Worm (Caenorhabditis elegans): ENCODE measurements around the gene marc-5.

marc-5 gene

ce11 chrII:12401791-12402190 lies 22.5 kb upstream of the marc-5 start, which contains the start of gene sre-29:
TSS of gene sre-29 (minus strand) at chrII:12401891.
- TF ChIP-seq T22C8.4 (GFP tag; IDR thresholded peaks at IDR 0.05) (no peak), ref-1 (GFP tag; conservative IDR thresholded peaks at IDR 0.05) (no peak), ztf-29 (GFP tag; IDR thresholded peaks at IDR 0.05) (no peak), flt-1 (GFP tag; IDR thresholded peaks at IDR 0.05) (no peak), ztf-23 (GFP tag; IDR thresholded peaks at IDR 0.05) (no peak)

DNA sequence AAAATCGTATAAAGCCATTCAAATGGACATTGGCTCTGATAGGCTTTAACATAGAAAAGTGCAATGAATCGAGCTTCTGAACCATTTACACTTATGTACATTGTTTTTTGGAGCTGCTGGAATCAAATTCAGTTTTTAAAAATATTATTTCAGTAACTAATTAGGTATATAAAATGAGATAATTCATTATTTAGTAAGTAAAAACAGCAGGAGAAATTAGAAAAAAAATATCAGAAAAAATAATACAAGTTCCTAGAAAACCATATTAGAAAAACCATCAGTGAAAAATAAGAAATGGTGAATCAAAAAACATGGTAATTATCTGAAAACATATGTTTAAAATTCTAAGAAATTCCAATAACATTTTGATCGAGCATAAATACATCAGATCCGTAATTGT lies 18.3 kb upstream of the marc-5 start, which contains the start of gene F57G9.7:
Gene F57G9.7 (minus strand): TSS at position 101 of the 400 bp plus-strand sequence.
- TF ChIP-seq ref-1 (GFP tag; conservative IDR thresholded peaks at IDR 0.05): no peak
- TF ChIP-seq ztf-23 (GFP tag; IDR thresholded peaks at IDR 0.05): no peak
- no peak for TF ChIP-seq med-1 (GFP tag; optimal IDR thresholded peaks at IDR 0.05; ENCODE audit: insufficient read depth)
- no peak for TF ChIP-seq cog-1 (tag; optimal IDR thresholded peaks at IDR 0.05)
- TF ChIP-seq ztf-29 (GFP tag; IDR thresholded peaks at IDR 0.05): no peak
- TF ChIP-seq T22C8.4 (GFP tag; IDR thresholded peaks at IDR 0.05): no peak
- no peak for TF ChIP-seq klf-2 (GFP tag; conservative IDR thresholded peaks at IDR 0.05)
- TF ChIP-seq flt-1 (GFP tag; IDR thresholded peaks at IDR 0.05): no peak

- TF ChIP-seq T22C8.4 (GFP tag; IDR thresholded peaks at IDR 0.05) (peak; percentile 72; the same call in 1 of the 2 replicates), tab-1 (GFP tag; IDR thresholded peaks at IDR 0.05) (no peak)
Observed at ce11 chrII:12394138-12394537, 14.8 kb upstream of the marc-5 start.

DNA sequence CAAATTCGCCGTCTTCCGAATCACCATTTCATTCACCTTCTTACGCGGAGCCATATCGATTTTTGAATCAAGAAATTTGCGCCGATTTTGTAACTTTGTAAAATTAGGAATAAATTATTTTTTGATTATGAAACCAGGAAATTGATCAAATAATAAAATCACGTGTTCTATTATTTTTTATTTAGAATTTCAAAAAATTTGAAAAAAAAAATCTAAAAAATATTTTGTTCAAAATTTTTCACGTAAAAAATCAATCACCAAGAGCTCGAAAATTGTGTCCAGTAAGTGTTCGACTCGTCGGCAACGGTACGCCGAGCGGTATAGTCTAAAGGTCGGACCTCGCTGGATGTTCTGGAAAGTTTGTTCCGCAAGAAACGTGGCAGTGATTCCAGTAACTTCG lies 14.4 kb upstream of the marc-5 start, which contains the start of gene Y57A10B.7:
Gene Y57A10B.7 (minus strand): TSS at position 101 of the 400 bp plus-strand sequence.
- TF ChIP-seq ztf-23 (GFP tag; IDR thresholded peaks at IDR 0.05) (no peak), flt-1 (GFP tag; IDR thresholded peaks at IDR 0.05) (no peak), cog-1 (tag; optimal IDR thresholded peaks at IDR 0.05) (no peak), med-1 (GFP tag; optimal IDR thresholded peaks at IDR 0.05; ENCODE audit: insufficient read depth) (no peak), ztf-29 (GFP tag; IDR thresholded peaks at IDR 0.05) (no peak)

DNA sequence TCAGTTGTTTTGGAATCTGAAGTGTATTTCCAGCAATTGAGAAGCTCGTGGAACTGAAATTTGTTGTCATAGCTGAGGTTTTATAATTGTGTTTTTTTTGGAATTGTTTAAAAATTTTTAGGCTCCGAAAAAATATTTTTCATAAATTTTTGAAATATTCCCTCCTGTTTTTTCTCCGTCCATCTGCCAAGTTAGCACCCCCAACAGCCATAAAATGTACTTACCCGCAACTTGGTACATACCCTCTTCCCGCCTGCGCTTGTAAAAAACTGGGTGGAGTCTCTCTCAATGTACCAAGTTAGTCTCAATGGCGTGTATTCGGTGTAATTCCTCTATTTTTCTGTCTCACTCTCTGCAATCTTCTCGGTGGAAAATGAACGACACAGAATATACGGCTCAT lies 10.5 kb upstream of the marc-5 start, which contains the start of gene Y57A10B.6:
Gene Y57A10B.6 (plus strand): TSS at position 301 of the 400 bp plus-strand sequence.
- TF ChIP-seq T22C8.4 (GFP tag; IDR thresholded peaks at IDR 0.05) (no peak), ztf-23 (GFP tag; IDR thresholded peaks at IDR 0.05) (no peak), flt-1 (GFP tag; IDR thresholded peaks at IDR 0.05) (no peak), tab-1 (GFP tag; IDR thresholded peaks at IDR 0.05) (no peak), cog-1 (tag; optimal IDR thresholded peaks at IDR 0.05) (no peak), med-1 (GFP tag; optimal IDR thresholded peaks at IDR 0.05; ENCODE audit: insufficient read depth) (no peak), ref-1 (GFP tag; conservative IDR thresholded peaks at IDR 0.05) (no peak), ztf-29 (GFP tag; IDR thresholded peaks at IDR 0.05) (no peak), klf-2 (GFP tag; conservative IDR thresholded peaks at IDR 0.05) (no peak)

DNA sequence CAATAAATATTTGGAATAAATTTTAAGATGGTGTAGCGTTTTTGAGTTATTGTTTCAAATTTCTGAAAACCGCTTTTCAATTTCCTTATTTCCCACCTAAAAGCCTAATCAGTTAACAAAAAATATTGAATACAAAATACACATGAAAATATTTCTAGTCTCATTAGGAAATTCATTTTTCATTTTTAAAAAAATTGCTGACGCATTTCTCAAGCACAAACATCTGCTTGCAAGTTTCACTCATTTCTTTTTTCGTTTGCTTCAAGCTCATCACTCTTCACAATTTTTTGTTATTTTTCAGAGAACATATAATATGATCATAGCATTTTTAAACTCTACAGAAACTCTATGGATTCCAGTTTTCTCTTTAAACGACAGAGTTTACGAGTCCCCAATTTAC lies 8.7 kb upstream of the marc-5 start, which contains the start of gene sre-41:
Gene sre-41 (plus strand): TSS at position 301 of the 400 bp plus-strand sequence.
- TF ChIP-seq tab-1 (GFP tag; IDR thresholded peaks at IDR 0.05) (no peak), flt-1 (GFP tag; IDR thresholded peaks at IDR 0.05) (no peak), klf-2 (GFP tag; conservative IDR thresholded peaks at IDR 0.05) (no peak), ztf-23 (GFP tag; IDR thresholded peaks at IDR 0.05) (no peak), cog-1 (tag; optimal IDR thresholded peaks at IDR 0.05) (no peak), ref-1 (GFP tag; conservative IDR thresholded peaks at IDR 0.05) (no peak), med-1 (GFP tag; optimal IDR thresholded peaks at IDR 0.05; ENCODE audit: insufficient read depth) (no peak), ztf-29 (GFP tag; IDR thresholded peaks at IDR 0.05) (no peak), T22C8.4 (GFP tag; IDR thresholded peaks at IDR 0.05) (no peak)

DNA sequence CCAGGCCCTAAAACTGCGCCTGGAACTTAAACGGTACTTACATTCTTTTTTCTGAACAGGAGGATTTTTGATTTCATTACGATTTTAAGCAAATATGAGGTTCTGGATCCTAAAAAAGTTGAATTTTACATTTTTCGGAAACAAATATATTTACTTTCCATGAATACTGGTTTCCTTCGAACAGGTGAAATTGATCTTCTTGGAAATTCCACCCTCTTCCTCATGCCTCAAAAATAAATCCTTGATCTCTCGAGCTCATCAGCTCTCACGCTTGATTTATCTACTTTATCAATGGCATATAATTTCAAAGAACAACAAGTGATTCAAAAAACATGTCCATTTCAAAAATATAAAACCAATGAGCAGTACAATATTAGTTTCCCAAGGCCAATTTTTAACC lies 8.2 kb upstream of the marc-5 start:
- TF ChIP-seq cog-1 (tag; optimal IDR thresholded peaks at IDR 0.05) (no peak), T22C8.4 (GFP tag; IDR thresholded peaks at IDR 0.05) (no peak), flt-1 (GFP tag; IDR thresholded peaks at IDR 0.05) (no peak), ref-1 (GFP tag; conservative IDR thresholded peaks at IDR 0.05) (no peak), tab-1 (GFP tag; IDR thresholded peaks at IDR 0.05) (no peak), ztf-29 (GFP tag; IDR thresholded peaks at IDR 0.05) (no peak), med-1 (GFP tag; optimal IDR thresholded peaks at IDR 0.05; ENCODE audit: insufficient read depth) (no peak), klf-2 (GFP tag; conservative IDR thresholded peaks at IDR 0.05) (no peak), ztf-23 (GFP tag; IDR thresholded peaks at IDR 0.05) (no peak)

DNA sequence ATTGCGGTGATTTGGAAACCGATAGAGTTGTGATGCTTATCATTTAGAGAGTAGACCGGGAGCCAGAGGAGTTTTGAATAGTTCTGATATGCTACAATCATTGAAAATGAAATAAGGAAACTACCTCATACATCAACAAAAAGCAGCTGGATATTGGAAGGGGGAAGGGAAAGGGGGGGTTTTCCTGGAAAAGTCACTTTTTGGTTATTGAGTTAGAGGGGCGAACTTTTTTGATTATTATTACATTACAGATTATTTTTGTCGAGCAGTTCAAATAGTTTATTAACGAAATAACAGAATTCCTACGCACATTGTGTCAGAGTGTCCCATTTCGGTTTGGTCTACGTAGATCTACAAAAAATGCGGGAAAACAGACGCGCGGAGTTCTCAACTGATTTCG lies 7.5 kb upstream of the marc-5 start, which contains the start of gene sre-42:
Gene sre-42 (minus strand): TSS at position 101 of the 400 bp plus-strand sequence.
- TF ChIP-seq flt-1 (GFP tag; IDR thresholded peaks at IDR 0.05): no peak
- TF ChIP-seq klf-2 (GFP tag; conservative IDR thresholded peaks at IDR 0.05): no peak
- no peak for TF ChIP-seq tab-1 (GFP tag; IDR thresholded peaks at IDR 0.05)
- no peak for TF ChIP-seq med-1 (GFP tag; optimal IDR thresholded peaks at IDR 0.05; ENCODE audit: insufficient read depth)
- no peak for TF ChIP-seq ref-1 (GFP tag; conservative IDR thresholded peaks at IDR 0.05)
- no peak for TF ChIP-seq ztf-23 (GFP tag; IDR thresholded peaks at IDR 0.05)
- TF ChIP-seq T22C8.4 (GFP tag; IDR thresholded peaks at IDR 0.05): no peak
- TF ChIP-seq cog-1 (tag; optimal IDR thresholded peaks at IDR 0.05): no peak
- no peak for TF ChIP-seq ztf-29 (GFP tag; IDR thresholded peaks at IDR 0.05)

- no peak for TF ChIP-seq ztf-29 (GFP tag; IDR thresholded peaks at IDR 0.05)
- no peak for TF ChIP-seq tab-1 (GFP tag; IDR thresholded peaks at IDR 0.05)
- TF ChIP-seq klf-2 (GFP tag; conservative IDR thresholded peaks at IDR 0.05): no peak
Observed at ce11 chrII:12385815-12386214, 6.5 kb upstream of the marc-5 start.

ce11 chrII:12382625-12383562 lies 3.6 kb upstream of the marc-5 start, which contains the start of gene btb-14:
TSS of gene btb-14 (plus strand) at chrII:12383463.
- TF ChIP-seq tab-1 (GFP tag; IDR thresholded peaks at IDR 0.05): no peak
- TF ChIP-seq ref-1 (GFP tag; conservative IDR thresholded peaks at IDR 0.05): no peak
- TF ChIP-seq flt-1 (GFP tag; IDR thresholded peaks at IDR 0.05): no peak
- no peak for TF ChIP-seq ztf-29 (GFP tag; IDR thresholded peaks at IDR 0.05)
- no peak for TF ChIP-seq cog-1 (tag; optimal IDR thresholded peaks at IDR 0.05)
- TF ChIP-seq T22C8.4 (GFP tag; IDR thresholded peaks at IDR 0.05): no peak
- TF ChIP-seq klf-2 (GFP tag; conservative IDR thresholded peaks at IDR 0.05): no peak
- TF ChIP-seq ztf-23 (GFP tag; IDR thresholded peaks at IDR 0.05): no peak
- no peak for TF ChIP-seq med-1 (GFP tag; optimal IDR thresholded peaks at IDR 0.05; ENCODE audit: insufficient read depth)
